Worm (Caenorhabditis elegans) whole organism, late embryonic: Measurements from ENCODE around the gene nduf-9.

Source experiments
- ceh-18 ChIP-seq: sonication (generic microtip); optimal IDR thresholded peaks from 2 replicates; lab custom pipeline; 2016; ENCODE audit warnings: missing genetic modification characterization, missing compliant biosample characterization
- ceh-22 ChIP-seq: sonication (generic microtip); optimal IDR thresholded peaks from 2 replicates; lab custom pipeline; 2017; ENCODE audit warnings: missing biosample characterization, missing genetic modification characterization
- ceh-34 ChIP-seq: sonication (generic microtip); optimal IDR thresholded peaks from 2 replicates; lab custom pipeline; 2016; ENCODE audit warnings: mild to moderate bottlenecking, missing genetic modification characterization, missing compliant biosample characterization
- elt-4 ChIP-seq: sonication (generic microtip); optimal IDR thresholded peaks from 2 replicates; lab custom pipeline; 2016; ENCODE audit warnings: missing genetic modification characterization, missing compliant biosample characterization
- fax-1 ChIP-seq: sonication (generic microtip); optimal IDR thresholded peaks from 2 replicates; lab custom pipeline; 2016; ENCODE audit warnings: missing genotype, missing genetic modification characterization, missing compliant biosample characterization
- fkh-10 ChIP-seq: fragments of 150-350 bp; optimal IDR thresholded peaks from 2 replicates; lab custom pipeline; 2014; ENCODE audit warnings: missing biosample characterization, missing genetic modification reagents, missing genetic modification characterization
- hlh-30 ChIP-seq: sonication (generic microtip); optimal IDR thresholded peaks from 2 replicates; lab custom pipeline; 2017; ENCODE audit warnings: antibody characterized with exemption, missing genetic modification characterization, missing compliant biosample characterization; ENCODE audit not compliant: insufficient read depth
- pha-4 ChIP-seq: fragments of 150-350 bp; optimal IDR thresholded peaks from 2 replicates; lab custom pipeline; 2018; ENCODE audit warnings: missing biosample characterization, missing genetic modification reagents, missing genetic modification characterization
- unc-86 ChIP-seq: sonication (generic microtip); optimal IDR thresholded peaks from 2 replicates; lab custom pipeline; 2016; ENCODE audit warnings: missing genetic modification characterization, missing compliant biosample characterization

ce11 chrIII:3248307-3249037 is at the start of gene nduf-9:
- TF ChIP-seq fax-1 (tag; lab: Kevin White, UChicago) (no peak), pha-4 (tag; lab: Kevin White, UChicago) (no peak), elt-4 (no peak), unc-86 (tag; lab: Kevin White, UChicago) (no peak), ceh-18 (tag; lab: Kevin White, UChicago) (no peak), ceh-34 (tag; lab: Kevin White, UChicago) (no peak), hlh-30 (tag; lab: Kevin White, UChicago) (no peak), ceh-22 (tag; lab: Kevin White, UChicago) (no peak), fkh-10 (GFP tag; lab: Kevin White, UChicago) (no peak)
